Fruit fly (Drosophila melanogaster) whole organism, embryonic: ENCODE measurements around the gene sun.

Source experiments
- BEAF-32 ChIP-seq: fragments of 200-800 bp; sonication (Bioruptor generic); optimal IDR thresholded peaks from 3 replicates; lab custom pipeline; 2017; ENCODE audit warnings: missing biosample characterization, missing genetic modification characterization, mild to moderate bottlenecking, moderate library complexity, missing genetic modification reagents
- CG1024 ChIP-seq: fragments of 200-800 bp; sonication (Bioruptor generic); IDR thresholded peaks from 2 replicates; pipeline ENCODE4 v1.3.6; 2022; ENCODE audit warnings: missing biosample characterization, missing genetic modification characterization
- CG12155 ChIP-seq: fragments of 200-800 bp; sonication (Bioruptor generic); optimal IDR thresholded peaks from 3 replicates; lab custom pipeline; 2016; ENCODE audit warnings: missing biosample characterization, missing genetic modification characterization
- CG14860 ChIP-seq: fragments of 200-800 bp; sonication (Bioruptor generic); IDR thresholded peaks from 3 replicates; pipeline ENCODE4 v1.3.6; 2022; ENCODE audit warnings: missing biosample characterization, missing genetic modification characterization; ENCODE audit not compliant: partially characterized antibody
- CG15073 ChIP-seq: fragments of 200-800 bp; sonication (Bioruptor generic); optimal IDR thresholded peaks from 2 replicates; lab custom pipeline; 2016; ENCODE audit warnings: missing biosample characterization, missing genetic modification characterization
- CG15514 ChIP-seq: fragments of 200-800 bp; sonication (Bioruptor generic); optimal IDR thresholded peaks from 3 replicates; lab custom pipeline; 2017; ENCODE audit warnings: missing biosample characterization, missing genetic modification characterization, mild to moderate bottlenecking, moderate library complexity, missing genetic modification reagents
- CG1603 ChIP-seq: fragments of 200-800 bp; sonication (Bioruptor generic); optimal IDR thresholded peaks from 2 replicates; lab custom pipeline; 2019; ENCODE audit warnings: missing biosample characterization, mild to moderate bottlenecking, missing genetic modification characterization, moderate library complexity
- CG17361 ChIP-seq: fragments of 200-800 bp; sonication (Bioruptor generic); IDR thresholded peaks from 3 replicates; pipeline ENCODE4 v1.3.6; 2022; ENCODE audit warnings: missing biosample characterization, missing genetic modification characterization
- CG1792 ChIP-seq: fragments of 200-800 bp; sonication (Bioruptor generic); optimal IDR thresholded peaks from 2 replicates; lab custom pipeline; 2016; ENCODE audit warnings: missing biosample characterization, missing genetic modification characterization
- CG1832 ChIP-seq: fragments of 200-800 bp; sonication (Bioruptor generic); optimal IDR thresholded peaks from 2 replicates; lab custom pipeline; 2017; ENCODE audit warnings: missing biosample characterization, mild to moderate bottlenecking, missing genetic modification characterization, inconsistent platforms
- CG3065 ChIP-seq: fragments of 200-800 bp; sonication (Bioruptor generic); optimal IDR thresholded peaks from 2 replicates; lab custom pipeline; 2016; ENCODE audit warnings: missing biosample characterization, missing genetic modification characterization
- CG31441 ChIP-seq: fragments of 200-800 bp; sonication (Bioruptor generic); IDR thresholded peaks from 2 replicates; pipeline ENCODE4 v1.3.6; 2022; ENCODE audit warnings: missing biosample characterization, missing genetic modification characterization
- CG32532 ChIP-seq: fragments of 200-800 bp; sonication (Bioruptor generic); IDR thresholded peaks from 2 replicates; pipeline ENCODE4 v1.3.6; 2022; ENCODE audit warnings: missing biosample characterization, missing genetic modification characterization
- CG33557 ChIP-seq: fragments of 200-800 bp; sonication (Bioruptor generic); optimal IDR thresholded peaks from 2 replicates; lab custom pipeline; 2019; ENCODE audit warnings: missing biosample characterization, mild to moderate bottlenecking, missing genetic modification characterization, moderate library complexity
- CG34422 ChIP-seq: fragments of 200-800 bp; sonication (Bioruptor generic); IDR thresholded peaks from 3 replicates; pipeline ENCODE4 v1.3.6; 2022; ENCODE audit warnings: missing biosample characterization, missing genetic modification characterization
- CG42726 ChIP-seq: fragments of 200-800 bp; sonication (Bioruptor generic); IDR thresholded peaks from 2 replicates; pipeline ENCODE4 v1.3.6; 2022; ENCODE audit warnings: missing biosample characterization, missing genetic modification characterization; ENCODE audit not compliant: partially characterized antibody
- CG4820 ChIP-seq: fragments of 200-800 bp; sonication (Bioruptor generic); optimal IDR thresholded peaks from 3 replicates; lab custom pipeline; 2016; ENCODE audit warnings: missing biosample characterization, missing genetic modification characterization
- CG6254 ChIP-seq: fragments of 200-800 bp; sonication (Bioruptor generic); optimal IDR thresholded peaks from 3 replicates; lab custom pipeline; 2017; ENCODE audit warnings: mild to moderate bottlenecking, missing biosample characterization, missing genetic modification reagents, missing genetic modification characterization
- CG7839 ChIP-seq: fragments of 200-800 bp; sonication (Bioruptor generic); optimal IDR thresholded peaks from 3 replicates; lab custom pipeline; 2018; ENCODE audit warnings: missing biosample characterization, mild to moderate bottlenecking, missing genetic modification characterization, moderate library complexity
- CG7928 ChIP-seq: fragments of 200-800 bp; sonication (Bioruptor generic); optimal IDR thresholded peaks from 2 replicates; lab custom pipeline; 2017; ENCODE audit warnings: missing biosample characterization, mild to moderate bottlenecking, missing genetic modification characterization
- CG7963 ChIP-seq: fragments of 200-800 bp; sonication (Bioruptor generic); IDR thresholded peaks from 3 replicates; pipeline ENCODE4 v1.3.6; 2022; ENCODE audit warnings: missing biosample characterization, missing genetic modification characterization; ENCODE audit not compliant: partially characterized antibody
- CG8089 ChIP-seq: fragments of 200-800 bp; sonication (Bioruptor generic); optimal IDR thresholded peaks from 3 replicates; lab custom pipeline; 2016; ENCODE audit warnings: missing biosample characterization, missing genetic modification characterization
- CG8290 ChIP-seq, 3 experiments: fragments of 200-800 bp; sonication (Bioruptor generic); optimal IDR thresholded peaks; 2 replicates each; lab custom pipeline; 2016 to 2019; ENCODE audit warnings: missing biosample characterization in 3 of 3, missing genetic modification characterization in 3 of 3, mild to moderate bottlenecking in 2 of 3, moderate library complexity in 1 of 3
- CG8478 ChIP-seq: fragments of >200 bp; optimal IDR thresholded peaks from 2 replicates; lab custom pipeline; 2018
- CG9797 ChIP-seq: fragments of 200-800 bp; sonication (Bioruptor generic); optimal IDR thresholded peaks from 3 replicates; lab custom pipeline; 2018; ENCODE audit warnings: missing biosample characterization, mild to moderate bottlenecking, missing genetic modification characterization
- D ChIP-seq, 2 experiments: fragments of 200-800 bp in 1 of 2; fragments of >200 bp in 1 of 2; sonication (Bioruptor generic) in 1 of 2; optimal IDR thresholded peaks; 2 replicates in 1 of 2; 3 replicates in 1 of 2; lab custom pipeline; 2017; ENCODE audit warnings: mild to moderate bottlenecking in 1 of 2, missing biosample characterization in 1 of 2, missing genetic modification characterization in 1 of 2, missing genetic modification reagents in 1 of 2
- Deaf1 ChIP-seq: fragments of 200-800 bp; optimal IDR thresholded peaks from 3 replicates; lab custom pipeline; 2019; ENCODE audit warnings: missing biosample characterization, mild to moderate bottlenecking, missing genetic modification characterization, moderate library complexity
- Dref ChIP-seq: fragments of 200-800 bp; sonication (Bioruptor generic); IDR thresholded peaks from 2 replicates; pipeline ENCODE4 v1.3.6; 2022; ENCODE audit warnings: missing biosample characterization, missing genetic modification characterization
- E2f2 ChIP-seq: fragments of 200-800 bp; sonication (Bioruptor generic); IDR thresholded peaks from 2 replicates; pipeline ENCODE4 v1.3.6; 2022; ENCODE audit warnings: missing biosample characterization, missing genetic modification characterization
- Fer2 ChIP-seq: fragments of 200-800 bp; sonication (Bioruptor generic); optimal IDR thresholded peaks from 2 replicates; lab custom pipeline; 2018; ENCODE audit warnings: missing biosample characterization, mild to moderate bottlenecking, missing genetic modification characterization, moderate library complexity
- Gsc ChIP-seq: fragments of 200-800 bp; sonication (Bioruptor generic); IDR thresholded peaks from 2 replicates; pipeline ENCODE4 v1.3.6; 2022; ENCODE audit warnings: missing biosample characterization, missing genetic modification characterization
- Hand ChIP-seq: fragments of 200-800 bp; sonication (Bioruptor generic); optimal IDR thresholded peaks from 2 replicates; lab custom pipeline; 2017; ENCODE audit warnings: mild to moderate bottlenecking, missing biosample characterization, missing genetic modification reagents, missing genetic modification characterization
- HmgD ChIP-seq: fragments of 200-800 bp; sonication (Bioruptor generic); optimal IDR thresholded peaks from 3 replicates; lab custom pipeline; 2016; ENCODE audit warnings: missing biosample characterization, missing genetic modification characterization
- Med ChIP-seq: fragments of 200-800 bp; sonication (Bioruptor generic); peaks from one replicate; lab custom pipeline; 2016; ENCODE audit warnings: missing biosample characterization, missing genetic modification characterization, mild to moderate bottlenecking, inconsistent platforms, moderate library complexity
- Neu2 ChIP-seq: fragments of 200-800 bp; sonication (Bioruptor generic); optimal IDR thresholded peaks from 3 replicates; lab custom pipeline; 2016; ENCODE audit warnings: missing biosample characterization, missing genetic modification characterization, borderline replicate concordance
- Sry-δ ChIP-seq: fragments of 200-800 bp; sonication (Bioruptor generic); optimal IDR thresholded peaks from 2 replicates; lab custom pipeline; 2016; ENCODE audit warnings: missing biosample characterization, missing genetic modification characterization
- Taf1 ChIP-seq: fragments of 200-800 bp; sonication (Bioruptor generic); IDR thresholded peaks from 2 replicates; pipeline ENCODE4 v1.3.6; 2022; ENCODE audit warnings: missing biosample characterization, missing genetic modification characterization
- insv ChIP-seq, 2 experiments: fragments of 200-800 bp; sonication (Bioruptor generic); optimal IDR thresholded peaks; 3 replicates each; lab custom pipeline; 2016 to 2018; ENCODE audit warnings: missing biosample characterization in 2 of 2, missing genetic modification characterization in 2 of 2
- inv ChIP-seq: fragments of 200-800 bp; sonication (Bioruptor generic); IDR thresholded peaks from 2 replicates; pipeline ENCODE4 v1.3.6; 2022; ENCODE audit warnings: missing biosample characterization, missing genetic modification characterization; ENCODE audit not compliant: partially characterized antibody
- mld ChIP-seq: fragments of 200-800 bp; sonication (Bioruptor generic); IDR thresholded peaks from 3 replicates; pipeline ENCODE4 v1.3.6; 2022; ENCODE audit warnings: missing biosample characterization, missing genetic modification characterization; ENCODE audit not compliant: partially characterized antibody
- odd ChIP-seq: fragments of 200-800 bp; sonication (Bioruptor generic); optimal IDR thresholded peaks from 2 replicates; lab custom pipeline; 2017; ENCODE audit warnings: missing biosample characterization, mild to moderate bottlenecking, missing genetic modification characterization
- pita ChIP-seq: fragments of 200-800 bp; sonication (Bioruptor generic); optimal IDR thresholded peaks from 2 replicates; lab custom pipeline; 2017; ENCODE audit warnings: missing biosample characterization, mild to moderate bottlenecking, missing genetic modification characterization
- schlank ChIP-seq: fragments of 200-800 bp; sonication (Bioruptor generic); optimal IDR thresholded peaks from 2 replicates; lab custom pipeline; 2018; ENCODE audit warnings: missing biosample characterization, mild to moderate bottlenecking, missing genetic modification characterization
- sens-2 ChIP-seq: fragments of 200-800 bp; sonication (Bioruptor generic); IDR thresholded peaks from 2 replicates; pipeline ENCODE4 v1.3.6; 2022; ENCODE audit warnings: missing biosample characterization, missing genetic modification characterization
- unc-4 ChIP-seq: fragments of 200-800 bp; sonication (Bioruptor generic); IDR thresholded peaks from 2 replicates; pipeline ENCODE4 v1.3.6; 2022; ENCODE audit warnings: missing biosample characterization, missing genetic modification characterization; ENCODE audit not compliant: partially characterized antibody
- zen ChIP-seq: fragments of 200-800 bp; sonication (Bioruptor generic); optimal IDR thresholded peaks from 3 replicates; lab custom pipeline; 2018; ENCODE audit warnings: missing biosample characterization, mild to moderate bottlenecking, missing genetic modification characterization, moderate library complexity
- zen2 ChIP-seq: fragments of 200-800 bp; sonication (Bioruptor generic); IDR thresholded peaks from 3 replicates; pipeline ENCODE4 v1.3.6; 2022; ENCODE audit warnings: missing biosample characterization, missing genetic modification characterization; ENCODE audit not compliant: partially characterized antibody

The sun gene

dm6 chrX:15841346-15841745 lies 7.7 kb downstream of the sun start (continued):
- TF ChIP-seq mld (peak; percentile 98), CG7963 (peak; percentile 99), CG1832 (no peak), Taf1 (GFP tag; lab: Robert Waterston, UW) (no peak), zen (no peak), CG31441 (GFP tag; lab: Robert Waterston, UW) (no peak), CG34422 (GFP tag; lab: Robert Waterston, UW) (no peak), odd (GFP tag; lab: Kevin White, UChicago) (no peak), Fer2 (tag; lab: Kevin White, UChicago) (no peak), E2f2 (GFP tag; lab: Robert Waterston, UW) (peak; percentile 72), CG42726 (GFP tag; lab: Robert Waterston, UW) (peak; percentile 24; the same call in 1 of the 2 replicates), Sry-δ (GFP tag; lab: Kevin White, UChicago) (peak; percentile 26), Neu2 (no peak), CG6254 (GFP tag; lab: Kevin White, UChicago) (no peak), CG8290 (GFP tag; optimal IDR thresholded peaks at IDR 0.05; lab: Kevin White, UChicago) (no peak), CG8290 (tag; optimal IDR thresholded peaks at IDR 0.05; lab: Kevin White, UChicago) (no peak), CG8478 (lab: Kevin White, UChicago) (no peak), CG12155 (GFP tag; lab: Kevin White, UChicago) (no peak), sens-2 (GFP tag; lab: Robert Waterston, UW) (no peak), unc-4 (peak; percentile 47), schlank (tag; lab: Kevin White, UChicago) (no peak), CG1024 (GFP tag; lab: Robert Waterston, UW) (no peak), BEAF-32 (GFP tag; lab: Kevin White, UChicago) (peak; percentile 45), CG33557 (GFP tag; lab: Kevin White, UChicago) (no peak), CG1603 (tag; lab: Kevin White, UChicago) (no peak), inv (GFP tag; lab: Robert Waterston, UW) (peak; percentile 82), Dref (GFP tag; lab: Robert Waterston, UW) (peak; percentile 37; the same call in 1 of the 2 replicates), D (optimal IDR thresholded peaks at IDR 0.05; lab: Kevin White, UChicago) (no peak), D (GFP tag; optimal IDR thresholded peaks at IDR 0.05; lab: Kevin White, UChicago) (no peak), Med (GFP tag; lab: Kevin White, UChicago) (no peak), zen2 (GFP tag; lab: Robert Waterston, UW) (peak; percentile 90; the same call in 2 of the 3 replicates), CG15514 (GFP tag; lab: Kevin White, UChicago) (no peak)

- TF ChIP-seq HmgD (GFP tag; lab: Kevin White, UChicago) (no peak), CG15073 (GFP tag; lab: Kevin White, UChicago) (no peak), insv (GFP tag; optimal IDR thresholded peaks at IDR 0.05; lab: Kevin White, UChicago) (peak in 1 of 2 experiments; percentile 93), Hand (GFP tag; lab: Kevin White, UChicago) (no peak), zen (peak; percentile 23), CG1832 (no peak), pita (GFP tag; lab: Kevin White, UChicago) (peak; percentile 29), CG32532 (GFP tag; lab: Robert Waterston, UW) (no peak), BEAF-32 (GFP tag; lab: Kevin White, UChicago) (peak; percentile 19)
Measured at dm6 chrX:15840003-15840402, 9.1 kb downstream of the sun start.

- TF ChIP-seq CG3065 (GFP tag; lab: Kevin White, UChicago) (no peak), CG1792 (GFP tag; lab: Kevin White, UChicago) (no peak), Gsc (GFP tag; lab: Robert Waterston, UW) (no peak), CG7839 (tag; lab: Kevin White, UChicago) (no peak), CG14860 (GFP tag; lab: Robert Waterston, UW) (no peak), Deaf1 (tag; lab: Kevin White, UChicago) (no peak), CG9797 (GFP tag; lab: Kevin White, UChicago) (no peak), CG17361 (GFP tag; lab: Robert Waterston, UW) (no peak), CG4820 (no peak), zen2 (GFP tag; lab: Robert Waterston, UW) (no peak), CG8089 (GFP tag; lab: Kevin White, UChicago) (no peak), CG7928 (GFP tag; lab: Kevin White, UChicago) (no peak)
Measured at dm6 chrX:15837530-15837929, 11.5 kb downstream of the sun start, which contains the start of gene CG8565. TSS of gene CG8565 (plus strand) at chrX:15837830.
